Worm (Caenorhabditis elegans): ENCODE results near the gene unc-16.

DNA sequence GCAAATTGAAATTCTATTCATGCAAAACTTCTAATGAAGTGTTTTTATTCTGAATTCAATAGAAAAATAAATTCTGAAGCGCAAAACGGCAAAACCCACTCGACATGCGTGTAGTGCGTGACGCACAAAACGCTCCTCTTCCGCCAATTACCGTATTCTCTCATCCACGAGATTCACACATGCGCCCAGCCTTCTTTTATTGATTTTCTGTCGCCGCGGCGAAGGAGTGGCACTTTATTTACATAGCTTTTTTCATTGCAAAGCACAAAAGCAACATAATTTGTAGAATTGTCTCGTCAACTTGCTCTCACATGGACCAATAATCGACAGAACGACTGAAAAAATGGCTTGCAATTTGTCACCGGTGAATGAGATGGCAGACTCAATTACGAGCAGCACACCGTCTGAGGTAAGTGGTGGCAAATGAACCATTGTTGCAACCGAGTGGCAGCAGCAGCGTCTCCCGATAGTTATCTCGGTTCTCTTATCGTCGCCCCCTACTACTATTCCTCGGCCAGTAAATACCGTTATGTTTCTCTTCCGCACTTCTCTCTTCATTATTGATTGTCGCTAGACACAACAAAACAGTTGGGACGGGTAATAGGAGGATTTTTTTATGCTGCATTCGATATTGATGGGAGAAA, at the start of gene unc-16:
- TF ChIP-seq B0310.2 (tag; optimal IDR thresholded peaks at IDR 0.05) (no peak), tbx-37 (GFP tag; conservative IDR thresholded peaks at IDR 0.05) (no peak), F13C5.2 (tag; optimal IDR thresholded peaks at IDR 0.05) (peak; percentile 72), ceh-36 (tag; optimal IDR thresholded peaks at IDR 0.05) (no peak), ama-1 (optimal IDR thresholded peaks at IDR 0.05) (no peak), tra-4 (tag; optimal IDR thresholded peaks at IDR 0.05) (no peak), flt-1 (GFP tag; IDR thresholded peaks at IDR 0.05) (no peak)

Data from whole organism, early embryonic.